Fruit fly (Drosophila melanogaster) whole organism, prepupa: Measurements from ENCODE around the gene Cht7.

Source experiments
- Blimp-1 ChIP-seq: fragments of 200-800 bp; sonication (Bioruptor generic); optimal IDR thresholded peaks from 3 replicates; lab custom pipeline; 2017; ENCODE audit warnings: missing biosample characterization, missing genetic modification characterization, mild to moderate bottlenecking, moderate library complexity, missing genetic modification reagents
- CG10631 ChIP-seq: fragments of 200-800 bp; sonication (Bioruptor generic); optimal IDR thresholded peaks from 2 replicates; lab custom pipeline; 2016; ENCODE audit warnings: missing biosample characterization, missing genetic modification characterization
- CG11294 ChIP-seq: fragments of 200-800 bp; sonication (Bioruptor generic); IDR thresholded peaks from 2 replicates; pipeline ENCODE4 v1.3.6; 2022; ENCODE audit warnings: missing biosample characterization, missing genetic modification characterization
- CG11762 ChIP-seq: fragments of 200-800 bp; sonication (Bioruptor generic); optimal IDR thresholded peaks from 3 replicates; lab custom pipeline; 2016; ENCODE audit warnings: missing biosample characterization, missing genetic modification characterization; ENCODE audit not compliant: insufficient read depth
- CG11902 ChIP-seq: fragments of 200-800 bp; sonication (Bioruptor generic); optimal IDR thresholded peaks from 3 replicates; lab custom pipeline; 2016; ENCODE audit warnings: missing biosample characterization, missing genetic modification characterization
- CG15336 ChIP-seq: fragments of 200-800 bp; sonication (Bioruptor generic); IDR thresholded peaks from 2 replicates; pipeline ENCODE4 v1.3.6; 2022; ENCODE audit warnings: missing biosample characterization, missing genetic modification characterization
- CG1621 ChIP-seq: fragments of 200-800 bp; sonication (Bioruptor generic); optimal IDR thresholded peaks from 3 replicates; lab custom pipeline; 2018; ENCODE audit warnings: missing biosample characterization, mild to moderate bottlenecking, missing genetic modification characterization
- CG31627 ChIP-seq: fragments of 200-800 bp; sonication (Bioruptor generic); optimal IDR thresholded peaks from 3 replicates; lab custom pipeline; 2016; ENCODE audit warnings: missing biosample characterization, missing genetic modification characterization
- CG32006 ChIP-seq: fragments of 200-800 bp; sonication (Bioruptor generic); optimal IDR thresholded peaks from 3 replicates; lab custom pipeline; 2017; ENCODE audit warnings: missing biosample characterization, mild to moderate bottlenecking, missing genetic modification characterization
- CG34406 ChIP-seq: fragments of 200-800 bp; sonication (Bioruptor generic); optimal IDR thresholded peaks from 3 replicates; lab custom pipeline; 2016; ENCODE audit warnings: missing biosample characterization, missing genetic modification characterization
- CG3919 ChIP-seq: fragments of 200-800 bp; sonication (Bioruptor generic); optimal IDR thresholded peaks from 3 replicates; lab custom pipeline; 2016; ENCODE audit warnings: missing biosample characterization, missing genetic modification characterization
- CG6163 ChIP-seq: fragments of 200-800 bp; sonication (Bioruptor generic); IDR thresholded peaks from 3 replicates; pipeline ENCODE4 v1.3.6; 2022; ENCODE audit warnings: missing biosample characterization, missing genetic modification characterization
- CG6792 ChIP-seq: fragments of 200-800 bp; sonication (Bioruptor generic); optimal IDR thresholded peaks from 3 replicates; lab custom pipeline; 2016; ENCODE audit warnings: missing biosample characterization, missing genetic modification characterization
- CG6808 ChIP-seq: fragments of 200-800 bp; sonication (Bioruptor generic); optimal IDR thresholded peaks from 3 replicates; lab custom pipeline; 2017; ENCODE audit warnings: missing biosample characterization, missing genetic modification characterization, mild to moderate bottlenecking, moderate library complexity, missing genetic modification reagents
- CG6854 ChIP-seq: fragments of 200-800 bp; sonication (Bioruptor generic); optimal IDR thresholded peaks from 2 replicates; lab custom pipeline; 2017; ENCODE audit warnings: missing biosample characterization, mild to moderate bottlenecking, missing genetic modification characterization
- CG7368 ChIP-seq: fragments of 200-800 bp; sonication (Bioruptor generic); optimal IDR thresholded peaks from 3 replicates; lab custom pipeline; 2016; ENCODE audit warnings: missing biosample characterization, missing genetic modification characterization
- CG8119 ChIP-seq: fragments of 200-800 bp; sonication (Bioruptor generic); IDR thresholded peaks from 3 replicates; pipeline ENCODE4 v1.3.6; 2022; ENCODE audit warnings: missing biosample characterization, missing genetic modification characterization
- CG8319 ChIP-seq: fragments of 200-800 bp; sonication (Bioruptor generic); optimal IDR thresholded peaks from 3 replicates; lab custom pipeline; 2016; ENCODE audit warnings: missing biosample characterization, missing genetic modification characterization
- CG8632 ChIP-seq: fragments of 200-800 bp; sonication (Bioruptor generic); optimal IDR thresholded peaks from 3 replicates; lab custom pipeline; 2016; ENCODE audit warnings: missing biosample characterization, missing genetic modification characterization
- CG9139 ChIP-seq: fragments of 200-800 bp; sonication (Bioruptor generic); optimal IDR thresholded peaks from 3 replicates; lab custom pipeline; 2017; ENCODE audit warnings: missing biosample characterization, mild to moderate bottlenecking, missing genetic modification characterization
- Eip75B ChIP-seq: fragments of 200-800 bp; sonication (Bioruptor generic); optimal IDR thresholded peaks from 3 replicates; lab custom pipeline; 2016; ENCODE audit warnings: missing biosample characterization, missing genetic modification characterization
- Eip78C ChIP-seq: fragments of 200-800 bp; sonication (Bioruptor generic); peaks from one replicate; lab custom pipeline; 2016; ENCODE audit warnings: missing biosample characterization, missing genetic modification characterization
- Eip93F ChIP-seq: fragments of 200-800 bp; sonication (Bioruptor generic); optimal IDR thresholded peaks from 2 replicates; lab custom pipeline; 2016; ENCODE audit warnings: missing biosample characterization, mild to moderate bottlenecking, missing genetic modification characterization
- Ets96B ChIP-seq: fragments of 200-800 bp; optimal IDR thresholded peaks from 2 replicates; lab custom pipeline; 2019; ENCODE audit warnings: missing biosample characterization, mild to moderate bottlenecking, missing genetic modification characterization, moderate library complexity
- Gug ChIP-seq: fragments of 200-800 bp; sonication (Bioruptor generic); IDR thresholded peaks from 2 replicates; pipeline ENCODE4 v1.3.6; 2022; ENCODE audit warnings: missing biosample characterization, missing genetic modification characterization
- Hr38 ChIP-seq: sonication (Bioruptor generic); optimal IDR thresholded peaks from 2 replicates; lab custom pipeline; 2016; ENCODE audit warnings: missing biosample characterization, missing genetic modification characterization
- Hr39 ChIP-seq: fragments of 200-800 bp; sonication (Bioruptor generic); optimal IDR thresholded peaks from 2 replicates; lab custom pipeline; 2016; ENCODE audit warnings: missing biosample characterization, missing genetic modification characterization
- Hr4 ChIP-seq: fragments of 200-800 bp; sonication (Bioruptor generic); optimal IDR thresholded peaks from 3 replicates; lab custom pipeline; 2016; ENCODE audit warnings: missing biosample characterization, missing genetic modification characterization
- Lpt ChIP-seq: fragments of 200-800 bp; sonication (Bioruptor generic); optimal IDR thresholded peaks from 3 replicates; lab custom pipeline; 2016; ENCODE audit warnings: missing biosample characterization, missing genetic modification characterization
- Met ChIP-seq: fragments of 200-800 bp; sonication (Bioruptor generic); optimal IDR thresholded peaks from 3 replicates; lab custom pipeline; 2016; ENCODE audit warnings: missing biosample characterization, missing genetic modification characterization
- OdsH ChIP-seq: fragments of 200-800 bp; sonication (Bioruptor generic); optimal IDR thresholded peaks from 3 replicates; lab custom pipeline; 2016; ENCODE audit warnings: missing biosample characterization, missing genetic modification characterization
- Smox ChIP-seq: fragments of 200-800 bp; sonication (Bioruptor generic); optimal IDR thresholded peaks from 3 replicates; lab custom pipeline; 2016; ENCODE audit warnings: missing biosample characterization, missing genetic modification characterization
- Sox102F ChIP-seq: fragments of 200-800 bp; sonication (Bioruptor generic); optimal IDR thresholded peaks from 2 replicates; lab custom pipeline; 2016; ENCODE audit warnings: missing biosample characterization, mild to moderate bottlenecking, missing genetic modification characterization
- Sox14 ChIP-seq: fragments of 200-800 bp; sonication (Bioruptor generic); optimal IDR thresholded peaks from 3 replicates; lab custom pipeline; 2016; ENCODE audit warnings: missing biosample characterization, missing genetic modification characterization
- Sox15 ChIP-seq: fragments of 200-800 bp; sonication (Bioruptor generic); optimal IDR thresholded peaks from 3 replicates; lab custom pipeline; 2016; ENCODE audit warnings: missing biosample characterization, missing genetic modification characterization
- achi ChIP-seq: fragments of 200-800 bp; sonication (Bioruptor generic); optimal IDR thresholded peaks from 3 replicates; lab custom pipeline; 2016; ENCODE audit warnings: missing biosample characterization, missing genetic modification characterization
- acj6 ChIP-seq: fragments of 200-800 bp; sonication (Bioruptor generic); optimal IDR thresholded peaks from 3 replicates; lab custom pipeline; 2016; ENCODE audit warnings: missing biosample characterization, missing genetic modification characterization
- cyc ChIP-seq: fragments of 200-800 bp; sonication (Bioruptor generic); optimal IDR thresholded peaks from 3 replicates; lab custom pipeline; 2016; ENCODE audit warnings: missing biosample characterization, missing genetic modification characterization
- dac ChIP-seq: fragments of 200-800 bp; sonication (Bioruptor generic); optimal IDR thresholded peaks from 2 replicates; lab custom pipeline; 2017; ENCODE audit warnings: missing biosample characterization, mild to moderate bottlenecking, missing genetic modification characterization
- dsx ChIP-seq: fragments of 200-800 bp; optimal IDR thresholded peaks from 3 replicates; lab custom pipeline; 2019; ENCODE audit warnings: missing biosample characterization, mild to moderate bottlenecking, missing genetic modification characterization, moderate library complexity; ENCODE audit not compliant: poor library complexity, severe bottlenecking
- esn ChIP-seq: fragments of 200-800 bp; sonication (Bioruptor generic); optimal IDR thresholded peaks from 2 replicates; lab custom pipeline; 2016; ENCODE audit warnings: missing biosample characterization, mild to moderate bottlenecking, missing genetic modification characterization, moderate library complexity
- fd59A ChIP-seq: fragments of 200-800 bp; sonication (Bioruptor generic); optimal IDR thresholded peaks from 2 replicates; lab custom pipeline; 2017; ENCODE audit warnings: missing biosample characterization, mild to moderate bottlenecking, missing genetic modification characterization, missing genetic modification reagents
- fd85E ChIP-seq: fragments of 200-800 bp; sonication (Bioruptor generic); optimal IDR thresholded peaks from 3 replicates; lab custom pipeline; 2016; ENCODE audit warnings: missing biosample characterization, missing genetic modification characterization
- fkh ChIP-seq: fragments of 200-800 bp; sonication (Bioruptor generic); optimal IDR thresholded peaks from 3 replicates; lab custom pipeline; 2017; ENCODE audit warnings: missing biosample characterization, mild to moderate bottlenecking, missing genetic modification characterization, moderate library complexity
- lz ChIP-seq: fragments of 200-800 bp; sonication (Bioruptor generic); optimal IDR thresholded peaks from 3 replicates; lab custom pipeline; 2016; ENCODE audit warnings: missing biosample characterization, missing genetic modification characterization
- net ChIP-seq: fragments of 200-800 bp; sonication (Bioruptor generic); optimal IDR thresholded peaks from 3 replicates; lab custom pipeline; 2016; ENCODE audit warnings: missing biosample characterization, missing genetic modification characterization
- pdm3 ChIP-seq: fragments of 200-800 bp; sonication (Bioruptor generic); optimal IDR thresholded peaks from 3 replicates; lab custom pipeline; 2016; ENCODE audit warnings: missing biosample characterization, missing genetic modification characterization
- spab ChIP-seq: fragments of 200-800 bp; sonication (Bioruptor generic); optimal IDR thresholded peaks from 2 replicates; lab custom pipeline; 2017; ENCODE audit warnings: missing biosample characterization, mild to moderate bottlenecking, missing genetic modification characterization, missing genetic modification reagents
- ss ChIP-seq, 2 experiments: fragments of 200-800 bp; sonication (Bioruptor generic); optimal IDR thresholded peaks; 2 replicates in 1 of 2; 3 replicates in 1 of 2; lab custom pipeline; 2017 to 2018; ENCODE audit warnings: mild to moderate bottlenecking in 2 of 2, missing biosample characterization in 2 of 2, missing genetic modification characterization in 2 of 2, moderate library complexity in 1 of 2
- svp ChIP-seq: fragments of 200-800 bp; sonication (Bioruptor generic); peaks from one replicate; lab custom pipeline; 2016; ENCODE audit warnings: missing biosample characterization, missing genetic modification characterization
- topi ChIP-seq: fragments of 200-800 bp; sonication (Bioruptor generic); optimal IDR thresholded peaks from 3 replicates; lab custom pipeline; 2016; ENCODE audit warnings: missing biosample characterization, missing genetic modification characterization
- vri ChIP-seq: fragments of 200-800 bp; sonication (Bioruptor generic); optimal IDR thresholded peaks from 3 replicates; lab custom pipeline; 2016; ENCODE audit warnings: missing biosample characterization, mild to moderate bottlenecking, missing genetic modification characterization

Gene Cht7

DNA sequence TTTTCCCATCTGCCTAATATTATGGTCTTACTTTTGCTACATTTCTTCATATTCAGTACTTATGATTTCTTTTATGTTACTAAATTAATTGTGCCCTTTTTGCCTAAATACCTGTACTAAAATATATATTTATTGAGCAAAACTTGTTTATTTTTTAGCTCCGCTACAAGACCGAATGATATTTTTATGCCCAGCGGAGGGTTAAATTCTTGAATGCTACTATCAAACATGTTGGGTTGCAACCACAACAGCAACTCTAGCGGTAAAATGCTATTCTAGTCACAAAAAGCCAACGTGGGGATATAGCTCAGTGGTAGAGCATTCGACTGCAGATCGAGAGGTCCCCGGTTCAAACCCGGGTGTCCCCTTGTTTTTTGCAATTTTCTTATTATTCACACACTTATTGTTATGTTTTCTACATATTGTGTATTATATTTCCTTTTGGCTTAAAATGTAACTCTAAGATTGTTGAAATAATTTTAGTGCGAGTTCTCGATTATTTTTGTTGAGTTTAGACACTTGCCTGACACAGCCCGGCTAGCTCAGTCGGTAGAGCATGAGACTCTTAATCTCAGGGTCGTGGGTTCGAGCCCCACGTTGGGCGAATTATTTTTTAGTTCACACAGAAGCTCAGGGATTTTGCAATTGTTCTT, 10.6 kb downstream of the Cht7 start:
- no peak for TF ChIP-seq fkh (GFP tag; lab: Kevin White, UChicago)
- TF ChIP-seq dsx, result peak; percentile 32
- TF ChIP-seq Eip75B (GFP tag; lab: Kevin White, UChicago), result peak; percentile 24
- peak; percentile 33 for TF ChIP-seq Ets96B
- no peak for TF ChIP-seq CG31627
- peak; percentile 43 for TF ChIP-seq CG3919 (GFP tag; lab: Kevin White, UChicago)
- peak; percentile 82 for TF ChIP-seq svp (GFP tag; lab: Kevin White, UChicago)
- TF ChIP-seq pdm3 (GFP tag; lab: Kevin White, UChicago), result no peak
- TF ChIP-seq CG6163 (GFP tag; lab: Robert Waterston, UW), result 0 out of 3 replicates have a peak, but pooled peaks have one; percentile 14
- no peak for TF ChIP-seq fd85E (GFP tag; lab: Kevin White, UChicago)
- TF ChIP-seq Hr4, result no peak
- no peak for TF ChIP-seq CG32006 (GFP tag; lab: Kevin White, UChicago)
- TF ChIP-seq CG1621 (tag; lab: Kevin White, UChicago), result no peak
- peak; percentile 62; the same call in 2 of the 3 replicates for TF ChIP-seq CG8119 (GFP tag; lab: Robert Waterston, UW)
- TF ChIP-seq vri (GFP tag; lab: Kevin White, UChicago), result no peak
- peak in 1 of 2 experiments; percentile 39 for TF ChIP-seq ss (GFP tag; optimal IDR thresholded peaks at IDR 0.05; lab: Kevin White, UChicago)
- no peak for TF ChIP-seq CG9139
- peak; percentile 12 for TF ChIP-seq CG7368 (GFP tag; lab: Kevin White, UChicago)
- no peak for TF ChIP-seq CG8319 (GFP tag; lab: Kevin White, UChicago)
- no peak for TF ChIP-seq net (GFP tag; lab: Kevin White, UChicago)
- TF ChIP-seq CG6808, result peak; percentile 58
- TF ChIP-seq Hr39 (GFP tag; lab: Kevin White, UChicago), result no peak
- TF ChIP-seq CG11902, result no peak
- TF ChIP-seq CG11762 (GFP tag; lab: Kevin White, UChicago), result no peak
- TF ChIP-seq cyc (GFP tag; lab: Kevin White, UChicago), result peak; percentile 15
- peak; percentile 46 for TF ChIP-seq Eip93F (GFP tag; lab: Kevin White, UChicago)
- TF ChIP-seq Sox102F (GFP tag; lab: Kevin White, UChicago), result no peak
- TF ChIP-seq CG10631 (GFP tag; lab: Kevin White, UChicago), result peak; percentile 22
- peak; percentile 42 for TF ChIP-seq topi (GFP tag; lab: Kevin White, UChicago)
- TF ChIP-seq Smox, result no peak
- TF ChIP-seq CG6854, result no peak
- peak; percentile 39 for TF ChIP-seq lz (GFP tag; lab: Kevin White, UChicago)
- no peak for TF ChIP-seq dac (GFP tag; lab: Kevin White, UChicago)
- TF ChIP-seq esn (GFP tag; lab: Kevin White, UChicago), result peak; percentile 40
- no peak for TF ChIP-seq CG34406 (GFP tag; lab: Kevin White, UChicago)
- no peak for TF ChIP-seq CG8632 (GFP tag; lab: Kevin White, UChicago)
- TF ChIP-seq fd59A (GFP tag; lab: Kevin White, UChicago), result no peak
- TF ChIP-seq Hr38 (GFP tag; lab: Kevin White, UChicago), result no peak
- no peak for TF ChIP-seq CG6792 (GFP tag; lab: Kevin White, UChicago)
- 0 out of 2 replicates have a peak, but pooled peaks have one; percentile 43 for TF ChIP-seq CG15336 (GFP tag; lab: Robert Waterston, UW)
- peak; percentile 34 for TF ChIP-seq Sox14 (GFP tag; lab: Kevin White, UChicago)
- no peak for TF ChIP-seq Lpt (GFP tag; lab: Kevin White, UChicago)
- TF ChIP-seq OdsH (GFP tag; lab: Kevin White, UChicago), result peak; percentile 31
- TF ChIP-seq spab (GFP tag; lab: Kevin White, UChicago), result no peak
- no peak for TF ChIP-seq Gug
- peak; percentile 10 for TF ChIP-seq acj6
- peak; percentile 51 for TF ChIP-seq achi (GFP tag; lab: Kevin White, UChicago)
- TF ChIP-seq Eip78C (GFP tag; lab: Kevin White, UChicago), result peak; percentile 86
- no peak for TF ChIP-seq CG11294 (GFP tag; lab: Robert Waterston, UW)
- no peak for TF ChIP-seq Sox15 (GFP tag; lab: Kevin White, UChicago)
- TF ChIP-seq Blimp-1 (GFP tag; lab: Kevin White, UChicago), result no peak
- TF ChIP-seq Met (GFP tag; lab: Kevin White, UChicago), result peak; percentile 43
